Worm (Caenorhabditis elegans) whole organism, L1 larva: ENCODE results near the gene C17C3.9.

Experiments
- ama-1 ChIP-seq: fragments of 150-350 bp; optimal IDR thresholded peaks from 2 replicates; lab custom pipeline; 2014
- egl-27 ChIP-seq, 2 experiments: fragments of 150-350 bp in 1 of 2; sonication (generic microtip); optimal IDR thresholded peaks; 3 replicates each; lab custom pipeline; 2017 to 2018; ENCODE audit warnings: missing biosample characterization in 2 of 2, missing genetic modification characterization in 2 of 2, missing genetic modification reagents in 2 of 2
- fos-1 ChIP-seq: fragments of 150-350 bp; optimal IDR thresholded peaks from 2 replicates; lab custom pipeline; 2014; ENCODE audit warnings: missing biosample characterization, missing genetic modification characterization
- jun-1 ChIP-seq: fragments of 150-350 bp; optimal IDR thresholded peaks from 2 replicates; lab custom pipeline; 2014; ENCODE audit warnings: missing biosample characterization, missing genetic modification reagents, missing genetic modification characterization
- nhr-28 ChIP-seq: fragments of 150-350 bp; optimal IDR thresholded peaks from 2 replicates; lab custom pipeline; 2014; ENCODE audit warnings: missing biosample characterization, missing genetic modification characterization
- pqm-1 ChIP-seq: sonication (generic microtip); optimal IDR thresholded peaks from 3 replicates; lab custom pipeline; 2017; ENCODE audit warnings: missing biosample characterization, missing genetic modification characterization
- snpc-4 ChIP-seq: fragments of 150-350 bp; optimal IDR thresholded peaks from 2 replicates; lab custom pipeline; 2014; ENCODE audit warnings: missing biosample characterization, missing genetic modification characterization
- zag-1 ChIP-seq: fragments of 150-350 bp; optimal IDR thresholded peaks from 2 replicates; lab custom pipeline; 2014; ENCODE audit warnings: missing biosample characterization, missing genetic modification characterization
- ztf-11 ChIP-seq, 2 experiments: sonication (generic microtip); optimal IDR thresholded peaks; 2 replicates each; lab custom pipeline; 2016 to 2017; ENCODE audit warnings: missing genetic modification characterization in 2 of 2, missing biosample characterization in 1 of 2, missing compliant biosample characterization in 1 of 2
- ztf-4 ChIP-seq: fragments of 150-350 bp; optimal IDR thresholded peaks from 2 replicates; lab custom pipeline; 2014; ENCODE audit warnings: missing biosample characterization, missing genetic modification characterization

DNA sequence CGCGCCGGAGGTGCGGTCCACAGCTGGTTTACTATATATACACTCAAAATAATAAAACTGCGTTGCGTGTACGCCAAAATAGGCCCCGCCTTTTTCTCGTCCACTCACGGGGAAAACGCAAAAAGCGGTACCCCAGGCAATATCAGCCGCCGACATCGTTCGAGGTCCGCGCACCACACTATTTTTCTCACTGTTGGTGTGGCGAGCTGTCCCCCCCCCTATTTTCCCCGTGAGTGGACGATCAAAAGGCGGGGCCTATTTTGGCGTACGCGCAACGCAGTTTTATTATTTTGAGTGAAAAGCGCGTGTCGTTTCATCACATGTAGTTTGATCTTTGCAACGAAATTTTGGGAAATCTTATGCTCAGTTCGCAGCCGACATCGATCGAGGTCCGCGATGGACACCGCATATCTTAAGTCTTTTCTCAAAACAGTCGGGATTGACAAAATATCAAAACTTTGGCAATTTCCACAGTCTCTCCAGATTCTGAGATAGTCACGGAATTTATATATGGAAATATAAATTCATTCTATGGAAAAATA lies 33.1 kb upstream of the C17C3.9 start:
- TF ChIP-seq ztf-11 (tag; optimal IDR thresholded peaks at IDR 0.05; lab: Kevin White, UChicago) (no peak), nhr-28 (tag; lab: Kevin White, UChicago) (no peak), snpc-4 (no peak), egl-27 (tag; optimal IDR thresholded peaks at IDR 0.05; lab: Kevin White, UChicago) (no peak), jun-1 (no peak), fos-1 (tag; lab: Kevin White, UChicago) (no peak), ztf-4 (tag; lab: Kevin White, UChicago) (no peak), zag-1 (tag; lab: Kevin White, UChicago) (no peak), pqm-1 (no peak), ama-1 (no peak)
